Fruit fly (Drosophila melanogaster): ENCODE results near the gene kek5.

dm6 chrX:19433766-19434165 lies 80.8 kb downstream of the kek5 start:
- TF ChIP-seq CG6683 (GFP tag; optimal IDR thresholded peaks at IDR 0.05), result no peak
- TF ChIP-seq Ptx1 (GFP tag; IDR thresholded peaks at IDR 0.05), result no peak
- TF ChIP-seq CG10366 (GFP tag; IDR thresholded peaks at IDR 0.05), result no peak
- no peak for TF ChIP-seq pan (optimal IDR thresholded peaks at IDR 0.05)
- TF ChIP-seq pan (GFP tag; optimal IDR thresholded peaks at IDR 0.05 in 1 of 2, IDR thresholded peaks at IDR 0.05 in 1 of 2), result no peak
- no peak for TF ChIP-seq al (GFP tag; IDR thresholded peaks at IDR 0.05)
- TF ChIP-seq Six4 (GFP tag; optimal IDR thresholded peaks at IDR 0.05), result no peak
- TF ChIP-seq z (GFP tag; IDR thresholded peaks at IDR 0.05), result no peak
- no peak for TF ChIP-seq MESR4 (GFP tag; optimal IDR thresholded peaks at IDR 0.05)
- TF ChIP-seq run (tag; optimal IDR thresholded peaks at IDR 0.05), result no peak
- no peak for TF ChIP-seq chinmo (GFP tag; IDR thresholded peaks at IDR 0.05; ENCODE audit: partially characterized antibody)
- no peak for TF ChIP-seq CG2889 (GFP tag; IDR thresholded peaks at IDR 0.05)
- TF ChIP-seq CG12942 (GFP tag; optimal IDR thresholded peaks at IDR 0.05), result no peak

All from whole organism, embryonic.